Worm (Caenorhabditis elegans) whole organism, L1 larva: ENCODE results near the gene sra-35.

Experiments
- jun-1 ChIP-seq: fragments of 150-350 bp; optimal IDR thresholded peaks from 2 replicates; lab custom pipeline; 2014; ENCODE audit warnings: missing biosample characterization, missing genetic modification reagents, missing genetic modification characterization
- nhr-12 ChIP-seq: sonication (generic microtip); optimal IDR thresholded peaks from 2 replicates; lab custom pipeline; 2017; ENCODE audit warnings: missing biosample characterization, missing genetic modification characterization
- unc-62 ChIP-seq: fragments of 150-350 bp; optimal IDR thresholded peaks from 2 replicates; lab custom pipeline; 2014; ENCODE audit warnings: missing biosample characterization, missing genetic modification reagents, missing genetic modification characterization
- ztf-11 ChIP-seq, 2 experiments: sonication (generic microtip); optimal IDR thresholded peaks; 2 replicates each; lab custom pipeline; 2016 to 2017; ENCODE audit warnings: missing genetic modification characterization in 2 of 2, missing biosample characterization in 1 of 2, missing compliant biosample characterization in 1 of 2

DNA sequence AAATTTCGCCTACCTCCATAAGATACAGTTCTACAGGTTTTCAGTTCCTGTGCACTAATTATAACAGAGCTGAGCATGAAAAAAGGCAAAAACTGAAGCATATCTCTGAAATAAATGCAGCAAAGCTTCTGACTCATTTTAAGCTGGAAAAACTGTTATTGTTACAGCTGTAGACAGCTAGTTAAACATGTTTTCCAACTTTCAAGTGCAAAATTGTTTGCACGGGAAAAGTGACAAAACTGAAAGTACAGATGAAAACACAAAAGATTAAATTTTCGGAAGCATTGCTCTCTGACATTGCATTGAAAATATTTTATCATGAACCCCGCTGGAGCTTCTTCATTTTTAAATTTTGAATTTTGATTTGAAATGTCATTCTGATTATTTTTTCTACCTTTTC, 37.0 kb downstream of the sra-35 start, which contains the start of gene T05C1.5:
- TF ChIP-seq nhr-12 (no peak), unc-62 (GFP tag; lab: Kevin White, UChicago) (no peak), ztf-11 (tag; optimal IDR thresholded peaks at IDR 0.05; lab: Kevin White, UChicago) (no peak), jun-1 (tag; lab: Kevin White, UChicago) (no peak)
